Worm (Caenorhabditis elegans) whole organism, early embryonic: ENCODE results near the gene dhs-22.
A peak's percentile ranks its signal among the peaks of the same experiment; 100 is the strongest.

Experiments used
- B0310.2 ChIP-seq: sonication (generic microtip); optimal IDR thresholded peaks from 2 replicates; lab custom pipeline; 2016; ENCODE audit warnings: mild to moderate bottlenecking, missing genetic modification characterization, missing compliant biosample characterization
- F13C5.2 ChIP-seq: sonication (generic microtip); optimal IDR thresholded peaks from 2 replicates; lab custom pipeline; 2017; ENCODE audit warnings: mild to moderate bottlenecking, missing genetic modification characterization, inconsistent platforms, missing compliant biosample characterization
- aly-1 ChIP-seq: sonication (generic microtip); optimal IDR thresholded peaks from 2 replicates; lab custom pipeline; 2016; ENCODE audit warnings: missing genetic modification characterization, missing compliant biosample characterization
- ama-1 ChIP-seq: fragments of 150-350 bp; optimal IDR thresholded peaks from 2 replicates; lab custom pipeline; 2014
- ceh-13 ChIP-seq: fragments of 200-800 bp; sonication (Bioruptor generic); optimal IDR thresholded peaks from 2 replicates; lab custom pipeline; 2018; ENCODE audit warnings: mild to moderate bottlenecking, missing genetic modification characterization, missing compliant biosample characterization
- ceh-36 ChIP-seq: sonication (generic microtip); optimal IDR thresholded peaks from 2 replicates; lab custom pipeline; 2016; ENCODE audit warnings: missing genetic modification characterization, inconsistent platforms, missing compliant biosample characterization
- ets-7 ChIP-seq: sonication (generic microtip); optimal IDR thresholded peaks from 2 replicates; lab custom pipeline; 2016; ENCODE audit warnings: missing genotype, missing genetic modification characterization, missing compliant biosample characterization
- flt-1 ChIP-seq: fragments of 200-800 bp; sonication (Bioruptor generic); IDR thresholded peaks from 2 replicates; pipeline ENCODE4 v1.3.6; 2022; ENCODE audit warnings: missing genetic modification characterization, missing compliant biosample characterization
- hmbx-1 ChIP-seq: sonication (generic microtip); optimal IDR thresholded peaks from 2 replicates; lab custom pipeline; 2016; ENCODE audit warnings: mild to moderate bottlenecking, missing genetic modification characterization, missing compliant biosample characterization
- hmg-4 ChIP-seq: fragments of 200-800 bp; sonication (Bioruptor generic); optimal IDR thresholded peaks from 2 replicates; lab custom pipeline; 2018; ENCODE audit warnings: mild to moderate bottlenecking, missing genetic modification characterization, missing compliant biosample characterization
- hnd-1 ChIP-seq: sonication (generic microtip); optimal IDR thresholded peaks from 2 replicates; lab custom pipeline; 2016; ENCODE audit warnings: missing genetic modification characterization, missing compliant biosample characterization
- pes-1 ChIP-seq: fragments of 200-800 bp; sonication (Bioruptor generic); IDR thresholded peaks from 2 replicates; pipeline ENCODE4 v1.3.6; 2022; ENCODE audit warnings: missing genetic modification reagents, missing genetic modification characterization, missing compliant biosample characterization
- scrt-1 ChIP-seq: fragments of 200-800 bp; sonication (Bioruptor generic); IDR thresholded peaks from 2 replicates; pipeline ENCODE4 v1.3.6; 2022; ENCODE audit warnings: missing genetic modification characterization, missing compliant biosample characterization
- sea-1 ChIP-seq: fragments of 200-800 bp; sonication (Bioruptor generic); conservative IDR thresholded peaks from 2 replicates; pipeline ENCODE4 v1.3.6; 2022; ENCODE audit warnings: missing genetic modification characterization, missing compliant biosample characterization
- tbx-11 ChIP-seq: fragments of 200-800 bp; sonication (Bioruptor generic); IDR thresholded peaks from 2 replicates; pipeline ENCODE4 v1.3.6; 2022; ENCODE audit warnings: missing genetic modification characterization, missing compliant biosample characterization
- tbx-37 ChIP-seq: fragments of 200-800 bp; sonication (Bioruptor generic); conservative IDR thresholded peaks from 2 replicates; pipeline ENCODE4 v1.3.6; 2022; ENCODE audit warnings: missing genetic modification reagents, missing genetic modification characterization, missing compliant biosample characterization
- tra-4 ChIP-seq: sonication (generic microtip); optimal IDR thresholded peaks from 2 replicates; lab custom pipeline; 2017; ENCODE audit warnings: missing genetic modification characterization, missing compliant biosample characterization

dhs-22 gene

DNA sequence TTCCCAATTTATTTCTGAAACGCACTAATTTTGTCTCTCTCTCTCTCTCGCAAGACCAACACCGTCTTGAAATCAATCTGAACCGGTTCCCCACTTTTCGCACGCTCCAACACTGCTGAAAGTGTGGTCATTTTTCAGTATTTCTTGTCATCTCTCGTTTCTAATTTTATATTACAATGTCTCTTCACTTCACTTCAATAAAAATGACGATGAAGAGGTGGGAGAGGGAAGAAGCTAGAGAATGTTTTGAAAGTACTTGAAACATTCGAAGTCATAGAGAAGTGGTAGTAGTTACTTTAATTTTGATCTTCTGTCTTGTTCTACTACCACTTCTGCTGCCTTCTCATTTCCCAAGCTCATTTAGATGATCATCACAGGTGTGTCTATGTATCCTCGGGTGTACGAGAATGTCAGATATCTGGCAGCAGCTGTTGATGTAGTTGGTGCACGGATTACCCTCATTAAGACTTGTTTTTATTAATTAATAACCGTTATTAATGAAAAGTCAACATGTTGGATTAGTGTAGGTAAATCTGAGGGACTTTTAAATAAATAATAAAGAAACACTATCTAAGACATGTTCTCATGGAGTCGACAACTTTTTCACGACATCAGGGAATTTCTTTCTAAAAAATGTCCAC, 17.0 kb upstream of the dhs-22 start:
- TF ChIP-seq ets-7 (tag; lab: Kevin White, UChicago), result no peak
- no peak for TF ChIP-seq ceh-36 (tag; lab: Kevin White, UChicago)
- no peak for TF ChIP-seq tbx-11 (GFP tag; lab: Robert Waterston, UW)
- no peak for TF ChIP-seq hmbx-1 (tag; lab: Kevin White, UChicago)
- TF ChIP-seq pes-1 (GFP tag; lab: Robert Waterston, UW), result no peak
- no peak for TF ChIP-seq tbx-37 (GFP tag; lab: Robert Waterston, UW)
- no peak for TF ChIP-seq hnd-1 (tag; lab: Kevin White, UChicago)
- no peak for TF ChIP-seq sea-1 (GFP tag; lab: Robert Waterston, UW)
- TF ChIP-seq F13C5.2 (tag; lab: Kevin White, UChicago), result no peak
- TF ChIP-seq aly-1 (tag; lab: Kevin White, UChicago), result no peak
- no peak for TF ChIP-seq B0310.2
- no peak for TF ChIP-seq scrt-1 (GFP tag; lab: Robert Waterston, UW)
- TF ChIP-seq tra-4 (tag; lab: Kevin White, UChicago), result no peak
- TF ChIP-seq ceh-13 (GFP tag; lab: Kevin White, UChicago), result no peak
- TF ChIP-seq flt-1, result no peak
- no peak for TF ChIP-seq ama-1 (lab: Kevin White, UChicago)
- TF ChIP-seq hmg-4 (GFP tag; lab: Kevin White, UChicago), result no peak

- TF ChIP-seq tra-4 (tag; lab: Kevin White, UChicago) (no peak), hmg-4 (GFP tag; lab: Kevin White, UChicago) (no peak), tbx-11 (GFP tag; lab: Robert Waterston, UW) (no peak), hmbx-1 (tag; lab: Kevin White, UChicago) (no peak), sea-1 (GFP tag; lab: Robert Waterston, UW) (no peak), ceh-13 (GFP tag; lab: Kevin White, UChicago) (no peak), F13C5.2 (tag; lab: Kevin White, UChicago) (no peak), ets-7 (tag; lab: Kevin White, UChicago) (no peak), B0310.2 (no peak)
Observed at ce11 chrV:14437355-14437754, 16.1 kb upstream of the dhs-22 start.

- TF ChIP-seq F13C5.2 (tag; lab: Kevin White, UChicago) (no peak), B0310.2 (no peak), tbx-11 (GFP tag; lab: Robert Waterston, UW) (no peak), ceh-13 (GFP tag; lab: Kevin White, UChicago) (no peak), sea-1 (GFP tag; lab: Robert Waterston, UW) (no peak), scrt-1 (GFP tag; lab: Robert Waterston, UW) (no peak), hnd-1 (tag; lab: Kevin White, UChicago) (no peak), ets-7 (tag; lab: Kevin White, UChicago) (no peak), hmg-4 (GFP tag; lab: Kevin White, UChicago) (no peak)
Observed at ce11 chrV:14436195-14436594, 15.0 kb upstream of the dhs-22 start.

- TF ChIP-seq ceh-13 (GFP tag; lab: Kevin White, UChicago) (no peak), ceh-36 (tag; lab: Kevin White, UChicago) (peak; percentile 71)
Observed at ce11 chrV:14433584-14433983, 12.3 kb upstream of the dhs-22 start.

- TF ChIP-seq tbx-11 (GFP tag; lab: Robert Waterston, UW) (no peak), F13C5.2 (tag; lab: Kevin White, UChicago) (no peak)
Observed at ce11 chrV:14432259-14432658, 11.0 kb upstream of the dhs-22 start, which contains the start of gene egl-1. Gene egl-1 (minus strand): TSS chrV:14432359.

- TF ChIP-seq hmbx-1 (tag; lab: Kevin White, UChicago) (no peak), scrt-1 (GFP tag; lab: Robert Waterston, UW) (no peak), hnd-1 (tag; lab: Kevin White, UChicago) (no peak), hmg-4 (GFP tag; lab: Kevin White, UChicago) (no peak), pes-1 (GFP tag; lab: Robert Waterston, UW) (no peak), ets-7 (tag; lab: Kevin White, UChicago) (no peak), B0310.2 (no peak), ama-1 (lab: Kevin White, UChicago) (no peak), aly-1 (tag; lab: Kevin White, UChicago) (no peak), flt-1 (no peak), tbx-37 (GFP tag; lab: Robert Waterston, UW) (no peak), ceh-36 (tag; lab: Kevin White, UChicago) (no peak), tbx-11 (GFP tag; lab: Robert Waterston, UW) (no peak), sea-1 (GFP tag; lab: Robert Waterston, UW) (no peak), tra-4 (tag; lab: Kevin White, UChicago) (no peak), ceh-13 (GFP tag; lab: Kevin White, UChicago) (no peak), F13C5.2 (tag; lab: Kevin White, UChicago) (no peak)
Observed at ce11 chrV:14428865-14429264, 7.6 kb upstream of the dhs-22 start, which contains the start of gene F23B12.1. Gene F23B12.1 (plus strand): TSS chrV:14429165.

ce11 chrV:14427069-14427825, 6.0 kb upstream of the dhs-22 start:
- TF ChIP-seq hmg-4 (GFP tag; lab: Kevin White, UChicago) (no peak), ceh-36 (tag; lab: Kevin White, UChicago) (peak; percentile 34), hnd-1 (tag; lab: Kevin White, UChicago) (no peak), tbx-37 (GFP tag; lab: Robert Waterston, UW) (no peak), tra-4 (tag; lab: Kevin White, UChicago) (no peak), ceh-13 (GFP tag; lab: Kevin White, UChicago) (no peak), aly-1 (tag; lab: Kevin White, UChicago) (no peak)
